Fruit fly (Drosophila melanogaster) whole organism, prepupa: ENCODE results near the gene corto.

Experiments
- CG7368 ChIP-seq: fragments of 200-800 bp; sonication (Bioruptor generic); optimal IDR thresholded peaks from 3 replicates; lab custom pipeline; 2016; ENCODE audit warnings: missing biosample characterization, missing genetic modification characterization
- Sox14 ChIP-seq: fragments of 200-800 bp; sonication (Bioruptor generic); optimal IDR thresholded peaks from 3 replicates; lab custom pipeline; 2016; ENCODE audit warnings: missing biosample characterization, missing genetic modification characterization
- fkh ChIP-seq: fragments of 200-800 bp; sonication (Bioruptor generic); optimal IDR thresholded peaks from 3 replicates; lab custom pipeline; 2017; ENCODE audit warnings: missing biosample characterization, mild to moderate bottlenecking, missing genetic modification characterization, moderate library complexity

dm6 chr3R:5032359-5032758 is 54.5 kb downstream of the corto start:
- TF ChIP-seq fkh (no peak), CG7368 (no peak), Sox14 (GFP tag; lab: Kevin White, UChicago) (no peak)
